Worm (Caenorhabditis elegans): Measurements from ENCODE around the gene cutl-23.

DNA sequence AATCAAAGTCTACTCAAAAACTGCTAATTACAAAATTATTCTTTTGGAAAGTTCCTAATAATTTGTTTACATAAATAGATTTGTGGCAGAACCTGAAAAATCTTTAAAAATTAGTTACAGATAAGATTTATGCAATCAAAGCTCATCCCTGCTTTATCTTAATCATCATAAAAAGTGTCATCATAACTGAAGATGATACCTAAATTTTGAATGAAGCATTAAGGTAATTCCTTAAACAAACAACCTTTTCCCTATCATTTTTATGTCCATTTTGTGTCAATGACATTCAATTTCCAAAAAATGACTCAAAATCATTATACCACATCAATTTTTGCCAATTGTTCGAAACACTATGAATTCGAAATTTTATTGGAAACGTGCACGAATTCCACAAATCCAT lies 32.3 kb upstream of the cutl-23 start, which contains the start of gene B0244.6:
- no peak for TF ChIP-seq nhr-25 (tag; optimal IDR thresholded peaks at IDR 0.05)
- no peak for TF ChIP-seq skn-1 (tag; optimal IDR thresholded peaks at IDR 0.05)
- no peak for TF ChIP-seq aly-2 (tag; optimal IDR thresholded peaks at IDR 0.05)
- TF ChIP-seq ztf-11 (tag; optimal IDR thresholded peaks at IDR 0.05) = no peak
- no peak for TF ChIP-seq nhr-23 (tag; optimal IDR thresholded peaks at IDR 0.05)
- TF ChIP-seq jun-1 (tag; optimal IDR thresholded peaks at IDR 0.05) = no peak
- TF ChIP-seq ZK546.5 (tag; optimal IDR thresholded peaks at IDR 0.05) = no peak
- no peak for TF ChIP-seq pha-4 (tag; optimal IDR thresholded peaks at IDR 0.05)
- TF ChIP-seq ceh-9 (tag; optimal IDR thresholded peaks at IDR 0.05) = no peak
- no peak for TF ChIP-seq fkh-10 (GFP tag; optimal IDR thresholded peaks at IDR 0.05)

Data from whole organism, L3 larva.